Fruit fly (Drosophila melanogaster): ENCODE results near the gene PIG-B.

The PIG-B gene

dm6 chr3L:3811089-3811488 lies at the start of gene PIG-B, which contains the start of gene CG32263:
Gene PIG-B, plus strand, starts transcription at chr3L:3811263.
Gene CG32263, minus strand, starts transcription at chr3L:3811114.
- no peak for TF ChIP-seq insv (optimal IDR thresholded peaks at IDR 0.05)
- peak; percentile 2 for TF ChIP-seq psq (optimal IDR thresholded peaks at IDR 0.05)

- TF ChIP-seq h (optimal IDR thresholded peaks at IDR 0.05) (no peak), psq (optimal IDR thresholded peaks at IDR 0.05) (no peak), ttk (optimal IDR thresholded peaks at IDR 0.05) (no peak), Myc (optimal IDR thresholded peaks at IDR 0.05) (no peak), Sin3A (optimal IDR thresholded peaks at IDR 0.05) (no peak), insv (optimal IDR thresholded peaks at IDR 0.05) (no peak)
These were observed 47.7 kb upstream of the PIG-B start for dm6 chr3L:3763335-3763734.

dm6 chr3L:3764338-3764737 lies 46.7 kb upstream of the PIG-B start:
- TF ChIP-seq Myc (optimal IDR thresholded peaks at IDR 0.05) (no peak), psq (optimal IDR thresholded peaks at IDR 0.05) (no peak), ttk (optimal IDR thresholded peaks at IDR 0.05) (no peak), h (optimal IDR thresholded peaks at IDR 0.05) (no peak), Sin3A (optimal IDR thresholded peaks at IDR 0.05) (no peak), insv (optimal IDR thresholded peaks at IDR 0.05) (no peak)

dm6 chr3L:3765782-3766520 lies 45.1 kb upstream of the PIG-B start:
- no peak for TF ChIP-seq psq (optimal IDR thresholded peaks at IDR 0.05)
- TF ChIP-seq Myc (optimal IDR thresholded peaks at IDR 0.05), result no peak
- TF ChIP-seq Sin3A (optimal IDR thresholded peaks at IDR 0.05), result no peak
- TF ChIP-seq ttk (optimal IDR thresholded peaks at IDR 0.05), result no peak

- TF ChIP-seq Myc (optimal IDR thresholded peaks at IDR 0.05) (no peak), insv (optimal IDR thresholded peaks at IDR 0.05) (no peak)
These were observed 44.4 kb upstream of the PIG-B start for dm6 chr3L:3766704-3767103.

- no peak for TF ChIP-seq h (optimal IDR thresholded peaks at IDR 0.05)
- no peak for TF ChIP-seq psq (optimal IDR thresholded peaks at IDR 0.05)
- no peak for TF ChIP-seq insv (optimal IDR thresholded peaks at IDR 0.05)
- no peak for TF ChIP-seq Sin3A (optimal IDR thresholded peaks at IDR 0.05)
- no peak for TF ChIP-seq Myc (optimal IDR thresholded peaks at IDR 0.05)
- TF ChIP-seq ttk (optimal IDR thresholded peaks at IDR 0.05), result no peak
These were observed 43.2 kb upstream of the PIG-B start for dm6 chr3L:3767825-3768224.

- no peak for TF ChIP-seq Myc (optimal IDR thresholded peaks at IDR 0.05)
- no peak for TF ChIP-seq psq (optimal IDR thresholded peaks at IDR 0.05)
- no peak for TF ChIP-seq insv (optimal IDR thresholded peaks at IDR 0.05)
- TF ChIP-seq Sin3A (optimal IDR thresholded peaks at IDR 0.05), result no peak
- no peak for TF ChIP-seq ttk (optimal IDR thresholded peaks at IDR 0.05)
- TF ChIP-seq h (optimal IDR thresholded peaks at IDR 0.05), result no peak
These were observed 41.9 kb upstream of the PIG-B start for dm6 chr3L:3769157-3769556.

- no peak for TF ChIP-seq Myc (optimal IDR thresholded peaks at IDR 0.05)
- TF ChIP-seq insv (optimal IDR thresholded peaks at IDR 0.05), result no peak
- no peak for TF ChIP-seq Sin3A (optimal IDR thresholded peaks at IDR 0.05)
These were observed 40.2 kb upstream of the PIG-B start for dm6 chr3L:3770823-3771222.

- TF ChIP-seq psq (optimal IDR thresholded peaks at IDR 0.05) (no peak), h (optimal IDR thresholded peaks at IDR 0.05) (no peak), Sin3A (optimal IDR thresholded peaks at IDR 0.05) (no peak), insv (optimal IDR thresholded peaks at IDR 0.05) (no peak), ttk (optimal IDR thresholded peaks at IDR 0.05) (no peak), Myc (optimal IDR thresholded peaks at IDR 0.05) (no peak)
These were observed 39.6 kb upstream of the PIG-B start for dm6 chr3L:3771406-3771935.

- TF ChIP-seq ttk (optimal IDR thresholded peaks at IDR 0.05), result no peak
- TF ChIP-seq psq (optimal IDR thresholded peaks at IDR 0.05), result no peak
These were observed 38.6 kb upstream of the PIG-B start for dm6 chr3L:3772284-3772987.

dm6 chr3L:3773317-3773716 lies 37.7 kb upstream of the PIG-B start:
- TF ChIP-seq psq (optimal IDR thresholded peaks at IDR 0.05), result no peak
- no peak for TF ChIP-seq Sin3A (optimal IDR thresholded peaks at IDR 0.05)
- TF ChIP-seq ttk (optimal IDR thresholded peaks at IDR 0.05), result no peak

dm6 chr3L:3776559-3777097 lies 34.4 kb upstream of the PIG-B start:
- TF ChIP-seq h (optimal IDR thresholded peaks at IDR 0.05) (no peak), insv (optimal IDR thresholded peaks at IDR 0.05) (no peak), ttk (optimal IDR thresholded peaks at IDR 0.05) (no peak), Myc (optimal IDR thresholded peaks at IDR 0.05) (no peak), Sin3A (optimal IDR thresholded peaks at IDR 0.05) (no peak), psq (optimal IDR thresholded peaks at IDR 0.05) (no peak)

- no peak for TF ChIP-seq Myc (optimal IDR thresholded peaks at IDR 0.05)
- TF ChIP-seq ttk (optimal IDR thresholded peaks at IDR 0.05), result no peak
- no peak for TF ChIP-seq Sin3A (optimal IDR thresholded peaks at IDR 0.05)
- TF ChIP-seq psq (optimal IDR thresholded peaks at IDR 0.05), result no peak
- TF ChIP-seq h (optimal IDR thresholded peaks at IDR 0.05), result no peak
- TF ChIP-seq insv (optimal IDR thresholded peaks at IDR 0.05), result no peak
These were observed 32.6 kb upstream of the PIG-B start for dm6 chr3L:3778463-3778862.
